Fruit fly (Drosophila melanogaster) whole organism, embryonic: ENCODE results near the gene Rpn11.

ENCODE experiments used
- Atf6 ChIP-seq: fragments of 200-800 bp; sonication (Bioruptor generic); IDR thresholded peaks from 2 replicates; pipeline ENCODE4 v1.3.6; 2022; ENCODE audit warnings: missing biosample characterization, missing genetic modification characterization
- Awh ChIP-seq: fragments of 200-800 bp; sonication (Bioruptor generic); IDR thresholded peaks from 2 replicates; pipeline ENCODE4, ENCODE4 v1.3.6; 2022; ENCODE audit warnings: missing biosample characterization, missing genetic modification characterization
- B-H1 ChIP-seq: fragments of 200-800 bp; sonication (Bioruptor generic); IDR thresholded peaks from 3 replicates; pipeline ENCODE4 v1.3.6; 2022; ENCODE audit warnings: missing biosample characterization, missing genetic modification characterization
- CG10543 ChIP-seq: fragments of 200-800 bp; sonication (Bioruptor generic); optimal IDR thresholded peaks from 3 replicates; lab custom pipeline; 2017; ENCODE audit warnings: missing biosample characterization, mild to moderate bottlenecking, missing genetic modification characterization, moderate library complexity
- CG11093 ChIP-seq: fragments of 200-800 bp; sonication (Bioruptor generic); IDR thresholded peaks from 3 replicates; pipeline ENCODE4 v1.3.6; 2022; ENCODE audit warnings: missing biosample characterization, missing genetic modification characterization
- CG13287 ChIP-seq: fragments of 200-800 bp; sonication (Bioruptor generic); IDR thresholded peaks from 2 replicates; pipeline ENCODE4 v1.3.6; 2022; ENCODE audit warnings: missing biosample characterization, missing genetic modification characterization; ENCODE audit not compliant: partially characterized antibody
- CG1603 ChIP-seq: fragments of 200-800 bp; sonication (Bioruptor generic); optimal IDR thresholded peaks from 2 replicates; lab custom pipeline; 2019; ENCODE audit warnings: missing biosample characterization, mild to moderate bottlenecking, missing genetic modification characterization, moderate library complexity
- CG17568 ChIP-seq: fragments of 200-800 bp; sonication (Bioruptor generic); optimal IDR thresholded peaks from 2 replicates; lab custom pipeline; 2018; ENCODE audit warnings: missing biosample characterization, mild to moderate bottlenecking, missing genetic modification characterization, moderate library complexity
- CG1832 ChIP-seq: fragments of 200-800 bp; sonication (Bioruptor generic); optimal IDR thresholded peaks from 2 replicates; lab custom pipeline; 2017; ENCODE audit warnings: missing biosample characterization, mild to moderate bottlenecking, missing genetic modification characterization, inconsistent platforms
- CG30431 ChIP-seq: fragments of 200-800 bp; sonication (Bioruptor generic); optimal IDR thresholded peaks from 2 replicates; lab custom pipeline; 2017; ENCODE audit warnings: missing biosample characterization, missing genetic modification characterization
- CG31365 ChIP-seq: fragments of 200-800 bp; sonication (Bioruptor generic); optimal IDR thresholded peaks from 2 replicates; lab custom pipeline; 2018; ENCODE audit warnings: missing biosample characterization, mild to moderate bottlenecking, missing genetic modification characterization
- CG4282 ChIP-seq: fragments of 200-800 bp; sonication (Bioruptor generic); optimal IDR thresholded peaks from 2 replicates; lab custom pipeline; 2016; ENCODE audit warnings: missing biosample characterization, missing genetic modification characterization
- CG5953 ChIP-seq: fragments of 200-800 bp; sonication (Bioruptor generic); IDR thresholded peaks from 2 replicates; pipeline ENCODE4 v1.3.6; 2022; ENCODE audit warnings: missing biosample characterization, missing genetic modification characterization
- CG6683 ChIP-seq: fragments of 200-800 bp; sonication (Bioruptor generic); optimal IDR thresholded peaks from 2 replicates; lab custom pipeline; 2017; ENCODE audit warnings: missing biosample characterization, mild to moderate bottlenecking, missing genetic modification characterization, missing genetic modification reagents
- CG6689 ChIP-seq: fragments of 200-800 bp; sonication (Bioruptor generic); IDR thresholded peaks from 2 replicates; pipeline ENCODE4 v1.3.6; 2022; ENCODE audit warnings: missing biosample characterization, missing genetic modification characterization
- CG8281 ChIP-seq: fragments of 200-800 bp; sonication (Bioruptor generic); optimal IDR thresholded peaks from 2 replicates; lab custom pipeline; 2018; ENCODE audit warnings: missing biosample characterization, mild to moderate bottlenecking, missing genetic modification characterization, moderate library complexity
- CG9609 ChIP-seq: fragments of 200-800 bp; sonication (Bioruptor generic); optimal IDR thresholded peaks from 3 replicates; lab custom pipeline; 2016; ENCODE audit warnings: missing biosample characterization, missing genetic modification characterization
- D19A ChIP-seq: fragments of 200-800 bp; optimal IDR thresholded peaks from 3 replicates; lab custom pipeline; 2019; ENCODE audit warnings: missing biosample characterization, mild to moderate bottlenecking, missing genetic modification characterization, moderate library complexity
- Deaf1 ChIP-seq: fragments of 200-800 bp; optimal IDR thresholded peaks from 3 replicates; lab custom pipeline; 2019; ENCODE audit warnings: missing biosample characterization, mild to moderate bottlenecking, missing genetic modification characterization, moderate library complexity
- Eip74EF ChIP-seq, 2 experiments: fragments of 200-800 bp in 1 of 2; fragments of >200 bp in 1 of 2; sonication (Bioruptor generic) in 1 of 2; optimal IDR thresholded peaks; 2 replicates each; lab custom pipeline; 2017 to 2019; ENCODE audit warnings: missing biosample characterization in 2 of 2, missing genetic modification characterization in 2 of 2, mild to moderate bottlenecking in 1 of 2, moderate library complexity in 1 of 2
- Ets97D ChIP-seq: fragments of 200-800 bp; sonication (Bioruptor generic); optimal IDR thresholded peaks from 3 replicates; lab custom pipeline; 2016; ENCODE audit warnings: missing biosample characterization, missing genetic modification characterization
- Fer1 ChIP-seq: fragments of 200-800 bp; sonication (Bioruptor generic); optimal IDR thresholded peaks from 2 replicates; lab custom pipeline; 2017; ENCODE audit warnings: missing biosample characterization, mild to moderate bottlenecking, missing genetic modification characterization
- H2.0 ChIP-seq: fragments of 200-800 bp; sonication (Bioruptor generic); IDR thresholded peaks from 2 replicates; pipeline ENCODE4 v1.3.6; 2022; ENCODE audit warnings: missing biosample characterization, missing genetic modification characterization
- Hr78 ChIP-seq, 2 experiments: fragments of 200-800 bp in 1 of 2; fragments of >200 bp in 1 of 2; sonication (Bioruptor generic) in 1 of 2; optimal IDR thresholded peaks; 2 replicates each; lab custom pipeline; 2017 to 2019; ENCODE audit warnings: missing biosample characterization in 2 of 2, missing genetic modification characterization in 2 of 2, mild to moderate bottlenecking in 1 of 2, moderate library complexity in 1 of 2
- Jarid2 ChIP-seq: fragments of 200-800 bp; sonication (Bioruptor generic); optimal IDR thresholded peaks from 3 replicates; lab custom pipeline; 2017; ENCODE audit warnings: mild to moderate bottlenecking, missing biosample characterization, missing genetic modification reagents, missing genetic modification characterization
- Lhr ChIP-seq: fragments of 200-800 bp; sonication (Bioruptor generic); optimal IDR thresholded peaks from 3 replicates; lab custom pipeline; 2017; ENCODE audit warnings: mild to moderate bottlenecking, missing biosample characterization, missing genetic modification reagents, missing genetic modification characterization
- Med ChIP-seq: fragments of 200-800 bp; sonication (Bioruptor generic); peaks from one replicate; lab custom pipeline; 2016; ENCODE audit warnings: missing biosample characterization, missing genetic modification characterization, mild to moderate bottlenecking, inconsistent platforms, moderate library complexity
- Mrtf ChIP-seq: fragments of 200-800 bp; sonication (Bioruptor generic); IDR thresholded peaks from 3 replicates; pipeline ENCODE4 v1.3.6; 2022; ENCODE audit warnings: missing biosample characterization, missing genetic modification characterization
- NFAT ChIP-seq: fragments of 200-800 bp; sonication (Bioruptor generic); IDR thresholded peaks from 2 replicates; pipeline ENCODE4 v1.3.6; 2022; ENCODE audit warnings: missing biosample characterization, missing genetic modification characterization
- Pdp1 ChIP-seq, 2 experiments: fragments of 200-800 bp; sonication (Bioruptor generic); optimal IDR thresholded peaks; 3 replicates each; lab custom pipeline; 2016; ENCODE audit warnings: missing biosample characterization in 2 of 2, missing genetic modification characterization in 2 of 2, mild to moderate bottlenecking in 1 of 2, moderate library complexity in 1 of 2
- ara ChIP-seq: fragments of 200-800 bp; sonication (Bioruptor generic); IDR thresholded peaks from 2 replicates; pipeline ENCODE4 v1.3.6; 2022; ENCODE audit warnings: missing biosample characterization, missing genetic modification characterization
- bcd ChIP-seq: fragments of 200-800 bp; sonication (Bioruptor generic); optimal IDR thresholded peaks from 2 replicates; lab custom pipeline; 2017; ENCODE audit warnings: missing biosample characterization, mild to moderate bottlenecking, missing genetic modification characterization
- cg ChIP-seq: fragments of 200-800 bp; sonication (Bioruptor generic); optimal IDR thresholded peaks from 3 replicates; lab custom pipeline; 2019; ENCODE audit warnings: missing biosample characterization, mild to moderate bottlenecking, missing genetic modification characterization, moderate library complexity
- chinmo ChIP-seq: fragments of 200-800 bp; sonication (Bioruptor generic); IDR thresholded peaks from 4 replicates; pipeline ENCODE4 v1.3.6; 2022; ENCODE audit warnings: missing biosample characterization, missing genetic modification characterization; ENCODE audit not compliant: partially characterized antibody
- ci ChIP-seq: fragments of 200-800 bp; sonication (Bioruptor generic); IDR thresholded peaks from 3 replicates; pipeline ENCODE4 v1.3.6; 2022; ENCODE audit warnings: missing biosample characterization, missing genetic modification characterization
- crp ChIP-seq, 2 experiments: fragments of 200-800 bp; sonication (Bioruptor generic); optimal IDR thresholded peaks; 2 replicates in 1 of 2; 3 replicates in 1 of 2; lab custom pipeline; 2017; ENCODE audit warnings: missing biosample characterization in 2 of 2, missing genetic modification characterization in 2 of 2, mild to moderate bottlenecking in 1 of 2, moderate library complexity in 1 of 2
- dpn ChIP-seq, 2 experiments: fragments of 200-800 bp; sonication (Bioruptor generic); optimal IDR thresholded peaks; 3 replicates each; lab custom pipeline; 2016; ENCODE audit warnings: missing biosample characterization in 2 of 2, missing genetic modification characterization in 2 of 2
- ewg ChIP-seq: fragments of 200-800 bp; sonication (Bioruptor generic); optimal IDR thresholded peaks from 3 replicates; lab custom pipeline; 2017; ENCODE audit warnings: mild to moderate bottlenecking, missing biosample characterization, missing genetic modification reagents, missing genetic modification characterization
- grn ChIP-seq: fragments of 200-800 bp; sonication (Bioruptor generic); optimal IDR thresholded peaks from 3 replicates; lab custom pipeline; 2017; ENCODE audit warnings: missing biosample characterization, missing genetic modification characterization
- hb ChIP-seq: fragments of 200-800 bp; sonication (Bioruptor generic); IDR thresholded peaks from 3 replicates; pipeline ENCODE4 v1.3.6; 2022; ENCODE audit warnings: missing biosample characterization, missing genetic modification characterization; ENCODE audit not compliant: partially characterized antibody
- lbe ChIP-seq: fragments of 200-800 bp; sonication (Bioruptor generic); optimal IDR thresholded peaks from 2 replicates; lab custom pipeline; 2016; ENCODE audit warnings: missing biosample characterization, mild to moderate bottlenecking, missing genetic modification characterization
- lilli ChIP-seq: fragments of 200-800 bp; sonication (Bioruptor generic); optimal IDR thresholded peaks from 3 replicates; lab custom pipeline; 2016; ENCODE audit warnings: missing biosample characterization, missing genetic modification characterization
- oc ChIP-seq: fragments of 200-800 bp; sonication (Bioruptor generic); optimal IDR thresholded peaks from 2 replicates; lab custom pipeline; 2018; ENCODE audit warnings: missing biosample characterization, mild to moderate bottlenecking, missing genetic modification characterization, moderate library complexity
- prd ChIP-seq, 3 experiments: fragments of >200 bp in 2 of 3; fragments of 200-800 bp in 1 of 3; sonication (Bioruptor generic) in 1 of 3; optimal IDR thresholded peaks in 2 of 3; IDR thresholded peaks in 1 of 3; 2 replicates in 2 of 3; 3 replicates in 1 of 3; pipeline versions ENCODE4 v1.3.6 to Lab custom; 2017 to 2022; ENCODE audit warnings: missing biosample characterization in 1 of 3, missing genetic modification characterization in 1 of 3
- repo ChIP-seq: fragments of 200-800 bp; sonication (Bioruptor generic); optimal IDR thresholded peaks from 2 replicates; lab custom pipeline; 2016; ENCODE audit warnings: missing biosample characterization, missing genetic modification characterization
- slp2 ChIP-seq: fragments of 200-800 bp; sonication (Bioruptor generic); optimal IDR thresholded peaks from 2 replicates; lab custom pipeline; 2016; ENCODE audit warnings: missing biosample characterization, missing genetic modification characterization
- sqz ChIP-seq: fragments of 200-800 bp; sonication (Bioruptor generic); optimal IDR thresholded peaks from 3 replicates; lab custom pipeline; 2018; ENCODE audit warnings: missing biosample characterization, mild to moderate bottlenecking, missing genetic modification characterization
- twi ChIP-seq: fragments of 200-800 bp; optimal IDR thresholded peaks from 2 replicates; lab custom pipeline; 2019; ENCODE audit warnings: missing biosample characterization, mild to moderate bottlenecking, missing genetic modification characterization, moderate library complexity

Gene Rpn11

DNA sequence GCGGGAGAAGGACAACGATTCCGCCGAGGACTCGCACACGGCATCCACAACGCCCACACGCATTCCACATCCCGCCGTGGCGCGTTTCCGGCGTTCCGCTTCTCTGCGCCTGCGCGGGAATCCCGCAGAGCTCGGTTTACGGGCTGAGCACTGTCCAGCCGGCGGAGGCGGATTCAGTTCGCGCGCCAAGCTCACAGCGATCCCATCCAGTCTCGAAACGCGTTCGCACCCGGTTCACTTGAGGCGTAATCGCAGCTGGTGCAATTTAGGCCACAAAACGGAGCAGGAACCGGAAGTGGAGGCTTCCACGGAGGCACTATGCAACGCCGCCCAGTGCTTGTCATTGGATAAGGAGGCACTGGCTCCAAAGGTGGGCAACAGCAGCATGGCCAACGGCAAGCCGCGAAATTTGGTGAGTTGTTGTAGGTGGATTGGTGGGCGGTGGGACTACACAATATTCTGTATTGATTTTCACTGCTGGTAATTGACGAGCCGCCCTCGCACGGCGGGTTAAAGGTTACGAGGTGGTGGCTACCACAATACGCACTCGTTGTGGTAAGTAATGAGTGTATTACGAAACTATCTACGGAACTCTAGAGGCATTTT lies 3.3 kb upstream of the Rpn11 start (continued):
- TF ChIP-seq Deaf1 (peak; percentile 41), ewg (GFP tag; lab: Kevin White, UChicago) (peak; percentile 96), slp2 (GFP tag; lab: Kevin White, UChicago) (no peak), dpn (GFP tag; optimal IDR thresholded peaks at IDR 0.05; lab: Kevin White, UChicago) (no peak), ci (0 out of 3 replicates have a peak, but pooled peaks have one; percentile 43), CG31365 (tag; lab: Kevin White, UChicago) (no peak), chinmo (0 out of 4 replicates have a peak, but pooled peaks have one; percentile 55), prd (optimal IDR thresholded peaks at IDR 0.05; lab: Kevin White, UChicago) (no peak), prd (GFP tag; IDR thresholded peaks at IDR 0.05; lab: Robert Waterston, UW) (0 out of 3 replicates have a peak, but pooled peaks have one; percentile 36), D19A (no peak), lbe (no peak), B-H1 (no peak), CG17568 (GFP tag; lab: Kevin White, UChicago) (no peak), Eip74EF (GFP tag; optimal IDR thresholded peaks at IDR 0.05; lab: Kevin White, UChicago) (no peak), CG5953 (GFP tag; lab: Robert Waterston, UW) (peak; percentile 43; the same call in 1 of the 2 replicates), CG6683 (no peak), CG1832 (peak; percentile 7), sqz (GFP tag; lab: Kevin White, UChicago) (no peak), Ets97D (GFP tag; lab: Kevin White, UChicago) (peak; percentile 19), twi (tag; lab: Kevin White, UChicago) (no peak), Mrtf (GFP tag; lab: Robert Waterston, UW) (no peak), Atf6 (GFP tag; lab: Robert Waterston, UW) (no peak), H2.0 (GFP tag; lab: Robert Waterston, UW) (no peak), CG13287 (GFP tag; lab: Robert Waterston, UW) (no peak), hb (GFP tag; lab: Robert Waterston, UW) (peak; percentile 22; the same call in 1 of the 3 replicates), CG6689 (GFP tag; lab: Robert Waterston, UW) (0 out of 2 replicates have a peak, but pooled peaks have one; percentile 23), CG9609 (no peak), CG30431 (GFP tag; lab: Kevin White, UChicago) (no peak), Lhr (no peak), CG10543 (GFP tag; lab: Kevin White, UChicago) (peak; percentile 20), cg (no peak), Fer1 (GFP tag; lab: Kevin White, UChicago) (peak; percentile 11), Hr78 (GFP tag; optimal IDR thresholded peaks at IDR 0.05; lab: Kevin White, UChicago) (peak in 1 of 2 experiments; percentile 8), Jarid2 (no peak), NFAT (GFP tag; lab: Robert Waterston, UW) (peak; percentile 30; the same call in 1 of the 2 replicates), ara (GFP tag; lab: Robert Waterston, UW) (no peak)

DNA sequence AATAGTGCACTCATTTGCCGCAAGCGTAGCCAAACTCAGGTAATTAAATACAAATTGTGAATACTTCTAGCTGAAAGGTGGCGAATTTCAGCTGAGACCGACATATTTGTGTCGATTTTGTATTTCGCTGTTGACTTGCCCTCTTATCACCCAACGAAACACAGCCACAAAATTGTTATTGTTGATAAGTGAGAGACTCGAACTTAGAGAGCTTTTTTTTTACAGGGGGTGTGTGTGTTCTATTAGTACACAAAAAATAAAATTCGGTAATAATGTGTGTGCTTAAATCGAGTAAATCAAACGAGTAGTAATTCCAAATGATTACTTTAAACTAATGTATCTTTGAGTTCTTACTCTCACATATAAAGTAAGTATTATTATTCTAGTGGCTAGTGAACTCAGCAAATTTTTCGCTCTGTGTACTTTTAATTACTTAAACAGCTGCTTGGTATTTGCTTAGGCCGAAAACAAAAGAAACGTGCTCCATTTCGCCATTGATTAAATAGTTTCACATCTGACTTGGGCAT lies 1.4 kb upstream of the Rpn11 start:
- TF ChIP-seq CG11093 (GFP tag; lab: Robert Waterston, UW) (0 out of 3 replicates have a peak, but pooled peaks have one; percentile 32), repo (peak; percentile 15), CG1603 (tag; lab: Kevin White, UChicago) (peak; percentile 54), CG31365 (tag; lab: Kevin White, UChicago) (peak; percentile 15), crp (GFP tag; optimal IDR thresholded peaks at IDR 0.05; lab: Kevin White, UChicago) (peak in 1 of 2 experiments; percentile 38), Med (GFP tag; lab: Kevin White, UChicago) (peak; percentile 93), Awh (GFP tag; lab: Robert Waterston, UW) (peak; percentile 73), oc (tag; lab: Kevin White, UChicago) (peak; percentile 33), Eip74EF (GFP tag; optimal IDR thresholded peaks at IDR 0.05; lab: Kevin White, UChicago) (peak in 1 of 2 experiments; percentile 53), Pdp1 (GFP tag; optimal IDR thresholded peaks at IDR 0.05; lab: Kevin White, UChicago) (peak; percentile 59 to 85), Deaf1 (peak; percentile 13), CG8281 (tag; lab: Kevin White, UChicago) (peak; percentile 23), lilli (GFP tag; lab: Kevin White, UChicago) (peak; percentile 88), grn (peak; percentile 24), CG4282 (GFP tag; lab: Kevin White, UChicago) (no peak), bcd (GFP tag; lab: Kevin White, UChicago) (peak; percentile 60)
